Worm (Caenorhabditis elegans) whole organism, young adult: ENCODE data around the gene csn-6.
A peak's percentile ranks its signal among the peaks of the same experiment; 100 is the strongest.

Experiments
- B0035.1 ChIP-seq: sonication (generic microtip); optimal IDR thresholded peaks from 2 replicates; lab custom pipeline; 2016; ENCODE audit warnings: missing genetic modification characterization, mild to moderate bottlenecking, missing compliant biosample characterization, missing genotype, missing genetic modification reagents
- B0261.1 ChIP-seq: sonication (generic microtip); optimal IDR thresholded peaks from 2 replicates; lab custom pipeline; 2016; ENCODE audit warnings: mild to moderate bottlenecking, missing genetic modification characterization, moderate library complexity, missing compliant biosample characterization
- F10E7.11 ChIP-seq: sonication (generic microtip); optimal IDR thresholded peaks from 2 replicates; lab custom pipeline; 2017; ENCODE audit warnings: mild to moderate bottlenecking, missing genetic modification characterization, moderate library complexity, missing compliant biosample characterization
- K11D2.4 ChIP-seq: fragments of 200-800 bp; sonication (Bioruptor generic); IDR thresholded peaks from 2 replicates; pipeline ENCODE4 v1.3.6; 2022; ENCODE audit warnings: missing genetic modification reagents, missing genetic modification characterization, missing compliant biosample characterization
- K12H6.12 ChIP-seq: fragments of 200-800 bp; sonication (Bioruptor generic); optimal IDR thresholded peaks from 2 replicates; lab custom pipeline; 2018; ENCODE audit warnings: mild to moderate bottlenecking, missing genetic modification characterization, missing compliant biosample characterization
- T07F8.4 ChIP-seq: sonication (generic microtip); optimal IDR thresholded peaks from 2 replicates; lab custom pipeline; 2016; ENCODE audit warnings: mild to moderate bottlenecking, missing genetic modification characterization, moderate library complexity, missing compliant biosample characterization
- Y53F4B.3 ChIP-seq: fragments of 200-800 bp; sonication (Bioruptor generic); IDR thresholded peaks from 2 replicates; pipeline ENCODE4 v1.3.6; 2022; ENCODE audit warnings: missing genetic modification reagents, missing genetic modification characterization, missing compliant biosample characterization
- aptf-3 ChIP-seq: fragments of 200-800 bp; sonication (Bioruptor generic); IDR thresholded peaks from 2 replicates; pipeline ENCODE4 v1.3.6; 2022; ENCODE audit warnings: missing genetic modification characterization, missing compliant biosample characterization
- bed-1 ChIP-seq: fragments of 200-800 bp; sonication (Bioruptor generic); IDR thresholded peaks from 2 replicates; pipeline ENCODE4 v1.3.6; 2022; ENCODE audit warnings: missing genetic modification reagents, missing genetic modification characterization, missing compliant biosample characterization
- ccch-3 ChIP-seq: fragments of 200-800 bp; sonication (Bioruptor generic); optimal IDR thresholded peaks from 2 replicates; lab custom pipeline; 2018; ENCODE audit warnings: mild to moderate bottlenecking, missing genetic modification characterization, missing compliant biosample characterization
- cebp-2 ChIP-seq: fragments of 200-800 bp; sonication (Bioruptor generic); IDR thresholded peaks from 2 replicates; pipeline ENCODE4 v1.3.6; 2022; ENCODE audit warnings: missing genetic modification characterization, missing compliant biosample characterization
- dox-1 ChIP-seq: fragments of 200-800 bp; sonication (Bioruptor generic); IDR thresholded peaks from 2 replicates; pipeline ENCODE4 v1.3.6; 2022; ENCODE audit warnings: missing genetic modification reagents, missing genetic modification characterization, missing compliant biosample characterization
- efl-1 ChIP-seq: fragments of 150-350 bp; optimal IDR thresholded peaks from 2 replicates; lab custom pipeline; 2014; ENCODE audit warnings: missing biosample characterization, missing genetic modification reagents, missing genetic modification characterization
- egl-44 ChIP-seq: fragments of 200-800 bp; sonication (Bioruptor generic); IDR thresholded peaks from 2 replicates; pipeline ENCODE4 v1.3.6; 2022; ENCODE audit warnings: missing genetic modification reagents, missing genetic modification characterization, missing compliant biosample characterization
- egrh-3 ChIP-seq: fragments of 200-800 bp; sonication (Bioruptor generic); IDR thresholded peaks from 2 replicates; pipeline ENCODE4 v1.3.6; 2022; ENCODE audit warnings: missing genetic modification reagents, missing genetic modification characterization, missing compliant biosample characterization
- ekl-4 ChIP-seq: fragments of 200-800 bp; sonication (Bioruptor generic); IDR thresholded peaks from 2 replicates; pipeline ENCODE4 v1.3.6; 2022; ENCODE audit warnings: missing genetic modification reagents, missing genetic modification characterization, missing compliant biosample characterization
- fkh-3 ChIP-seq: sonication (generic microtip); optimal IDR thresholded peaks from 2 replicates; lab custom pipeline; 2016; ENCODE audit warnings: mild to moderate bottlenecking, missing genetic modification characterization, missing compliant biosample characterization
- gei-17 ChIP-seq: fragments of 200-800 bp; sonication (Bioruptor generic); optimal IDR thresholded peaks from 2 replicates; lab custom pipeline; 2018; ENCODE audit warnings: mild to moderate bottlenecking, missing genetic modification characterization, missing compliant biosample characterization
- him-1 ChIP-seq: sonication (generic microtip); optimal IDR thresholded peaks from 2 replicates; lab custom pipeline; 2016; ENCODE audit warnings: missing genotype, missing genetic modification reagents, missing genetic modification characterization, missing compliant biosample characterization
- hmg-1.2 ChIP-seq: fragments of 200-800 bp; sonication (Bioruptor generic); IDR thresholded peaks from 2 replicates; pipeline ENCODE4 v1.3.6; 2022; ENCODE audit warnings: missing genetic modification reagents, missing genetic modification characterization, missing compliant biosample characterization
- hmg-20 ChIP-seq: fragments of 200-800 bp; sonication (Bioruptor generic); IDR thresholded peaks from 2 replicates; pipeline ENCODE4 v1.3.6; 2022; ENCODE audit warnings: missing genetic modification reagents, missing genetic modification characterization, missing compliant biosample characterization
- let-526 ChIP-seq: fragments of 200-800 bp; sonication (Bioruptor generic); IDR thresholded peaks from 2 replicates; pipeline ENCODE4 v1.3.6; 2022; ENCODE audit warnings: missing genetic modification reagents, missing genetic modification characterization, missing compliant biosample characterization
- lin-35 ChIP-seq, 3 experiments: fragments of 150-350 bp in 2 of 3; sonication (generic microtip) in 1 of 3; optimal IDR thresholded peaks; 2 replicates each; lab custom pipeline; 2014 to 2018; ENCODE audit warnings: missing biosample characterization in 3 of 3, missing genetic modification characterization in 3 of 3, missing genetic modification reagents in 3 of 3
- lir-1 ChIP-seq: fragments of 200-800 bp; sonication (Bioruptor generic); conservative IDR thresholded peaks from 2 replicates; pipeline ENCODE4 v1.3.6; 2022; ENCODE audit warnings: missing genetic modification reagents, missing genetic modification characterization, missing compliant biosample characterization
- madf-10 ChIP-seq: sonication (generic microtip); optimal IDR thresholded peaks from 2 replicates; lab custom pipeline; 2016; ENCODE audit warnings: mild to moderate bottlenecking, missing genetic modification characterization, missing compliant biosample characterization
- madf-3 ChIP-seq: fragments of 200-800 bp; sonication (Bioruptor generic); IDR thresholded peaks from 2 replicates; pipeline ENCODE4 v1.3.6; 2022; ENCODE audit warnings: missing genetic modification reagents, missing genetic modification characterization, missing compliant biosample characterization
- madf-8 ChIP-seq: fragments of 200-800 bp; sonication (Bioruptor generic); conservative IDR thresholded peaks from 2 replicates; pipeline ENCODE4 v1.3.6; 2022; ENCODE audit warnings: missing genetic modification reagents, missing genetic modification characterization, missing compliant biosample characterization
- mcd-1 ChIP-seq: fragments of 200-800 bp; sonication (Bioruptor generic); IDR thresholded peaks from 2 replicates; pipeline ENCODE4 v1.3.6; 2022; ENCODE audit warnings: missing genetic modification reagents, missing genetic modification characterization, missing compliant biosample characterization
- nfya-1 ChIP-seq: sonication (generic microtip); optimal IDR thresholded peaks from 2 replicates; lab custom pipeline; 2017; ENCODE audit warnings: antibody characterized with exemption, missing compliant biosample characterization, missing genetic modification characterization, borderline replicate concordance; ENCODE audit not compliant: insufficient read depth
- nhr-120 ChIP-seq: fragments of 200-800 bp; sonication (Bioruptor generic); IDR thresholded peaks from 2 replicates; pipeline ENCODE4 v1.3.6; 2022; ENCODE audit warnings: missing genetic modification characterization, missing compliant biosample characterization
- pha-4 ChIP-seq: fragments of 150-350 bp; sonication (generic microtip); optimal IDR thresholded peaks from 2 replicates; lab custom pipeline; 2014; ENCODE audit warnings: missing biosample characterization, missing genetic modification reagents, missing genetic modification characterization
- rcor-1 ChIP-seq: fragments of 200-800 bp; sonication (Bioruptor generic); IDR thresholded peaks from 2 replicates; pipeline ENCODE4 v1.3.6; 2022; ENCODE audit warnings: missing genetic modification reagents, missing genetic modification characterization, missing compliant biosample characterization
- rpc-1 ChIP-seq, 2 experiments: fragments of 150-350 bp in 1 of 2; sonication (generic microtip) in 1 of 2; optimal IDR thresholded peaks; 2 replicates each; lab custom pipeline; 2014 to 2018; ENCODE audit warnings: missing biosample characterization in 1 of 2, missing genetic modification characterization in 1 of 2, missing genetic modification reagents in 1 of 2, missing genotype in 1 of 2
- sdz-38 ChIP-seq: sonication (generic microtip); optimal IDR thresholded peaks from 2 replicates; lab custom pipeline; 2016; ENCODE audit warnings: missing genotype, missing genetic modification characterization, missing compliant biosample characterization
- tbp1 ChIP-seq: fragments of 200-800 bp; sonication (Bioruptor generic); optimal IDR thresholded peaks from 2 replicates; lab custom pipeline; 2018; ENCODE audit warnings: mild to moderate bottlenecking, missing genetic modification characterization, missing compliant biosample characterization
- tbx-9 ChIP-seq: sonication (generic microtip); optimal IDR thresholded peaks from 2 replicates; lab custom pipeline; 2016; ENCODE audit warnings: borderline replicate concordance, missing genetic modification characterization, inconsistent platforms, missing compliant biosample characterization
- zfh-2 ChIP-seq: fragments of 200-800 bp; sonication (Bioruptor generic); conservative IDR thresholded peaks from 2 replicates; pipeline ENCODE4 v1.3.6; 2022; ENCODE audit warnings: missing genetic modification reagents, missing genetic modification characterization, missing compliant biosample characterization
- ztf-18 ChIP-seq: sonication (generic microtip); optimal IDR thresholded peaks from 2 replicates; lab custom pipeline; 2016; ENCODE audit warnings: missing genotype, mild to moderate bottlenecking, missing genetic modification characterization, missing compliant biosample characterization

csn-6 gene

DNA sequence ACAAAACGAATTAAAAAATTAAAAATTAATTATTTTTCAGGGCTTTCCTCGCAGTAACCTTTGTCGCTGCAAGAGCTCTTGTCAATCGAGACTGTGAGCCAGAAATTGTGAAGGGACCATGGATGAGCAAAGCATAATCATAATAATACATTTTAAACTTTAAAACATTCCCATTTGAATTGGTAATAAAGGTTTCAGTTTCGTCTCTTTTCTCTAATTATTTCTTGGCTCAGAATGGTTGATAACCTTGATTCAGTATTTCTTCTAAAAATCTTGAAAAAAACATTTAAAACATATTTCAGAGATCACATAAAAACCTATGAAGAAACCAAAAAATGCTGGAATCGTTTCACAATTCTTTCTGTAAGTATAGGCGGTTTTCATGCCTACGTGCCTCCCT lies 41.8 kb upstream of the csn-6 start, which contains the start of gene JC8.16:
JC8.16 (plus strand) TSS at position 301 of the 400 bp plus-strand sequence.
- TF ChIP-seq madf-3 (GFP tag; lab: Robert Waterston, UW) (no peak), pha-4 (tag; lab: Kevin White, UChicago) (no peak), madf-8 (GFP tag; lab: Robert Waterston, UW) (no peak), gei-17 (GFP tag; lab: Kevin White, UChicago) (no peak), K11D2.4 (GFP tag; lab: Robert Waterston, UW) (no peak), cebp-2 (GFP tag; lab: Robert Waterston, UW) (no peak), B0035.1 (tag; lab: Kevin White, UChicago) (no peak), tbp1 (GFP tag; lab: Kevin White, UChicago) (no peak), aptf-3 (GFP tag; lab: Robert Waterston, UW) (no peak), let-526 (GFP tag; lab: Robert Waterston, UW) (no peak), T07F8.4 (tag; lab: Kevin White, UChicago) (no peak), B0261.1 (tag; lab: Kevin White, UChicago) (no peak), ccch-3 (no peak), egrh-3 (no peak), F10E7.11 (tag; lab: Kevin White, UChicago) (no peak), K12H6.12 (tag; lab: Kevin White, UChicago) (no peak), Y53F4B.3 (GFP tag; lab: Robert Waterston, UW) (no peak), efl-1 (GFP tag; lab: Kevin White, UChicago) (no peak), rpc-1 (optimal IDR thresholded peaks at IDR 0.05; lab: Kevin White, UChicago) (no peak), rpc-1 (tag; optimal IDR thresholded peaks at IDR 0.05; lab: Kevin White, UChicago) (no peak), bed-1 (GFP tag; lab: Robert Waterston, UW) (no peak)

DNA sequence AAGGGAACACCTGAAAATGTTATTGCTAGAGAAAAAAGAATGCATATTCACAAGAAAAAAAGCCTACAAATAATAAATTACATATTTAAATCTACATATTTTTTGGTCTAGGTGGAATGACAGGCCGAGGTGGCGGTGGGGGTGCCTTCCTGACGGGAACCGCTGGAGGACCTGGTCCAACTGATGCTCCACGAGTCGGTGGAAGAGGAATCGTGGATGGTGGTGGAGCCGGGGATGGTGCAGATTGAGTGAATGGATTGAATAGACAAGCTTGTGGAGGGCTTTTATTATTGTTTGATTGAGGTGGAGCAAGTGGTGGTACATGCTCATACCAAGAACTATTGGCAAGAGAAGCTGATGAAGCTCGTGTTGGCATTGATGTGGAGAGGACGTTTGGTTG lies 38.8 kb upstream of the csn-6 start:
- TF ChIP-seq gei-17 (GFP tag; lab: Kevin White, UChicago) (no peak), madf-8 (GFP tag; lab: Robert Waterston, UW) (no peak), him-1 (tag; lab: Kevin White, UChicago) (no peak), dox-1 (no peak), cebp-2 (GFP tag; lab: Robert Waterston, UW) (0 out of 2 replicates have a peak, but pooled peaks have one; percentile 62), zfh-2 (GFP tag; lab: Robert Waterston, UW) (peak; percentile 73)
- TF ChIP-seq, all 124 proteins: peak for 2

DNA sequence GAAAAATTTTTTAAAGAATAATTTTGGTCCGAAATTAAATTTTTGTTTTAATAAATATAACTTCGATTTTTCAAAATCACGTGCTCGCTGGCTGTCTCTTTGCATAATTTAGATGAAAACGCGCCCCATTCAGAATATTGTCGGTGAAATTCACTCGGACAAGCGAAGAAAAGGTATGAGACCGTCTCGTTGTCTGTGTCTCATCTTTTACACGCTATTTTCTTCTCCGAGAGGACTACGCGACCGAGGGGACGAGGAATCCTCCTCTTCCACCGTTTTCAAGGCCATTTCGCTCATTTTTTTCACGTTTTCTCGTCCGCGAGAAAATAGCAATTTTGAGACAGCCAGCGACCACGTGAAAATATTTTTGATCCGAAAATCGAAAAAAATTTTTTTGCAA lies 37.8 kb upstream of the csn-6 start:
- TF ChIP-seq hmg-1.2, result peak; percentile 70
- TF ChIP-seq mcd-1, result peak; percentile 62
- 0 out of 2 replicates have a peak, but pooled peaks have one; percentile 25 for TF ChIP-seq aptf-3 (GFP tag; lab: Robert Waterston, UW)

DNA sequence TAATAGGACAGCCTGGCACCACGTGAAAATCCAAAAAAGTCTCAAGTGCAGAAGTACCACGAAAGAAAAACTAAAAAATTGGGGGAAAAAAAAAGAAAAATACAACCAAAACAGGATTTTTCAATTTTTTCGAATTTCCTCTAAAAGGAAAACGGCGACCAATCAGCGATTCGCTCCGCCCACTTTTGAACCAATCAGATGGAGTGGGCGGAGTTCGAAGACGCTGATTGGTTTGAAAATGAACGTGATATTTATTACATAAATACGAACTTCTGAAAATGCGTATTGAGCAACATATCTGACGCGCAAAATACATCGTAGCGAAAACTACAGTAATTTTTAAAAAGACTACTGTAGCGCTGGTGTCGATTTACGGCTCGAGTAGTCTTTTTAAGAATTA lies 32.2 kb upstream of the csn-6 start:
- TF ChIP-seq hmg-20 (no peak), sdz-38 (tag; lab: Kevin White, UChicago) (no peak), madf-10 (no peak), ztf-18 (tag; lab: Kevin White, UChicago) (no peak), ekl-4 (GFP tag; lab: Robert Waterston, UW) (no peak), lir-1 (GFP tag; lab: Robert Waterston, UW) (no peak), tbx-9 (tag; lab: Kevin White, UChicago) (no peak), egl-44 (no peak), lin-35 (GFP tag; optimal IDR thresholded peaks at IDR 0.05; lab: Kevin White, UChicago) (no peak), fkh-3 (tag; lab: Kevin White, UChicago) (no peak), nfya-1 (tag; lab: Kevin White, UChicago) (no peak), nhr-120 (no peak), rcor-1 (GFP tag; lab: Robert Waterston, UW) (no peak), ccch-3 (no peak), rpc-1 (optimal IDR thresholded peaks at IDR 0.05; lab: Kevin White, UChicago) (no peak), rpc-1 (tag; optimal IDR thresholded peaks at IDR 0.05; lab: Kevin White, UChicago) (no peak), gei-17 (GFP tag; lab: Kevin White, UChicago) (no peak)
